Worm (Caenorhabditis elegans) whole organism, L1 larva: ENCODE results near the gene srg-55.

Experiments used
- F16B12.6 ChIP-seq: fragments of 150-350 bp; optimal IDR thresholded peaks from 2 replicates; lab custom pipeline; 2014; ENCODE audit warnings: missing biosample characterization, missing genetic modification characterization
- Y116A8C.19 ChIP-seq: sonication (generic microtip); optimal IDR thresholded peaks from 2 replicates; lab custom pipeline; 2016; ENCODE audit warnings: missing compliant biosample characterization, missing genetic modification characterization, borderline replicate concordance
- aly-2 ChIP-seq: fragments of 150-350 bp; optimal IDR thresholded peaks from 2 replicates; lab custom pipeline; 2014; ENCODE audit warnings: missing biosample characterization, missing genetic modification characterization
- blmp-1 ChIP-seq: fragments of 150-350 bp; optimal IDR thresholded peaks from 2 replicates; lab custom pipeline; 2014; ENCODE audit warnings: missing biosample characterization, missing genetic modification characterization
- dsc-1 ChIP-seq: sonication (generic microtip); optimal IDR thresholded peaks from 2 replicates; lab custom pipeline; 2016; ENCODE audit warnings: mild to moderate bottlenecking, missing genetic modification characterization, missing compliant biosample characterization
- efl-1 ChIP-seq, 4 experiments: fragments of 150-350 bp; optimal IDR thresholded peaks in 3 of 4; peaks in 1 of 4; 1 replicate in 1 of 4; 2 replicates in 3 of 4; lab custom pipeline; 2014; ENCODE audit warnings: missing biosample characterization in 2 of 4, missing genetic modification characterization in 2 of 4, missing genetic modification reagents in 2 of 4
- egl-13 ChIP-seq: sonication (generic microtip); optimal IDR thresholded peaks from 2 replicates; lab custom pipeline; 2016; ENCODE audit warnings: missing genotype, missing genetic modification reagents, missing genetic modification characterization, missing compliant biosample characterization
- elt-2 ChIP-seq: sonication (generic microtip); optimal IDR thresholded peaks from 2 replicates; lab custom pipeline; 2016; ENCODE audit warnings: missing genetic modification characterization, mild to moderate bottlenecking, inconsistent platforms, missing compliant biosample characterization, missing genetic modification reagents
- elt-3 ChIP-seq, 6 experiments: fragments of 150-350 bp in 1 of 6; sonication (generic microtip); optimal IDR thresholded peaks; 2 replicates each; lab custom pipeline; 2017 to 2018; ENCODE audit warnings: missing biosample characterization in 6 of 6, missing genetic modification characterization in 6 of 6, inconsistent platforms in 1 of 6
- fkh-4 ChIP-seq: sonication (generic microtip); optimal IDR thresholded peaks from 2 replicates; lab custom pipeline; 2016; ENCODE audit warnings: missing compliant biosample characterization, missing genetic modification characterization, borderline replicate concordance
- fkh-8 ChIP-seq: sonication (generic microtip); optimal IDR thresholded peaks from 2 replicates; lab custom pipeline; 2016; ENCODE audit warnings: mild to moderate bottlenecking, missing genetic modification characterization, missing compliant biosample characterization
- grh-1 ChIP-seq: fragments of 200-800 bp; sonication (Bioruptor generic); IDR thresholded peaks from 2 replicates; pipeline ENCODE4 v1.3.6; 2022; ENCODE audit warnings: missing genetic modification reagents, missing genetic modification characterization, missing compliant biosample characterization
- hlh-17 ChIP-seq: fragments of 200-800 bp; sonication (Bioruptor generic); optimal IDR thresholded peaks from 2 replicates; lab custom pipeline; 2018; ENCODE audit warnings: missing genetic modification characterization, mild to moderate bottlenecking, missing compliant biosample characterization, moderate library complexity, borderline replicate concordance
- hlh-4 ChIP-seq: sonication (generic microtip); optimal IDR thresholded peaks from 2 replicates; lab custom pipeline; 2016; ENCODE audit warnings: mild to moderate bottlenecking, missing genetic modification characterization, missing compliant biosample characterization
- jun-1 ChIP-seq: fragments of 150-350 bp; optimal IDR thresholded peaks from 2 replicates; lab custom pipeline; 2014; ENCODE audit warnings: missing biosample characterization, missing genetic modification reagents, missing genetic modification characterization
- lin-14 ChIP-seq: fragments of 200-800 bp; sonication (Bioruptor generic); optimal IDR thresholded peaks from 2 replicates; lab custom pipeline; 2018; ENCODE audit warnings: mild to moderate bottlenecking, missing genetic modification characterization, moderate library complexity, missing compliant biosample characterization
- lin-39 ChIP-seq: fragments of 150-350 bp; optimal IDR thresholded peaks from 2 replicates; lab custom pipeline; 2014; ENCODE audit warnings: missing biosample characterization, missing genetic modification reagents, missing genetic modification characterization
- lsy-2 ChIP-seq, 2 experiments: fragments of 150-350 bp; optimal IDR thresholded peaks; 2 replicates each; lab custom pipeline; 2014; ENCODE audit warnings: missing biosample characterization in 2 of 2, missing genetic modification characterization in 2 of 2
- mdl-1 ChIP-seq, 2 experiments: fragments of 150-350 bp; optimal IDR thresholded peaks; 2 replicates each; lab custom pipeline; 2014 to 2017; ENCODE audit warnings: missing biosample characterization in 2 of 2, missing genetic modification characterization in 2 of 2, inconsistent platforms in 1 of 2
- mep-1 ChIP-seq: fragments of 150-350 bp; optimal IDR thresholded peaks from 2 replicates; lab custom pipeline; 2014; ENCODE audit warnings: missing biosample characterization, missing genetic modification characterization
- nhr-28 ChIP-seq: fragments of 150-350 bp; optimal IDR thresholded peaks from 2 replicates; lab custom pipeline; 2014; ENCODE audit warnings: missing biosample characterization, missing genetic modification characterization
- nhr-71 ChIP-seq: sonication (generic microtip); optimal IDR thresholded peaks from 2 replicates; lab custom pipeline; 2016; ENCODE audit warnings: mild to moderate bottlenecking, missing genetic modification characterization, moderate library complexity, missing compliant biosample characterization
- nhr-76 ChIP-seq: sonication (generic microtip); optimal IDR thresholded peaks from 2 replicates; lab custom pipeline; 2017; ENCODE audit warnings: missing biosample characterization, missing genetic modification characterization
- nhr-77 ChIP-seq: fragments of 150-350 bp; optimal IDR thresholded peaks from 2 replicates; lab custom pipeline; 2014; ENCODE audit warnings: missing biosample characterization, missing genetic modification characterization
- sox-4 ChIP-seq: sonication (generic microtip); optimal IDR thresholded peaks from 2 replicates; lab custom pipeline; 2016; ENCODE audit warnings: missing genetic modification characterization, missing compliant biosample characterization
- sptf-1 ChIP-seq: fragments of 150-350 bp; optimal IDR thresholded peaks from 2 replicates; lab custom pipeline; 2014; ENCODE audit warnings: missing biosample characterization, missing genetic modification characterization
- swsn-7 ChIP-seq: sonication (generic microtip); optimal IDR thresholded peaks from 2 replicates; lab custom pipeline; 2016; ENCODE audit warnings: missing genetic modification characterization, missing compliant biosample characterization
- unc-98 ChIP-seq: fragments of 200-800 bp; sonication (Bioruptor generic); IDR thresholded peaks from 2 replicates; pipeline ENCODE4 v1.3.6; 2022; ENCODE audit warnings: missing genetic modification characterization, missing compliant biosample characterization
- vab-15 ChIP-seq: sonication (generic microtip); optimal IDR thresholded peaks from 2 replicates; lab custom pipeline; 2017; ENCODE audit warnings: missing genotype, mild to moderate bottlenecking, missing genetic modification characterization, missing compliant biosample characterization
- xbp-1 ChIP-seq: sonication (generic microtip); optimal IDR thresholded peaks from 2 replicates; lab custom pipeline; 2016; ENCODE audit warnings: missing genetic modification characterization, missing compliant biosample characterization
- zip-4 ChIP-seq: fragments of 200-800 bp; sonication (Bioruptor generic); optimal IDR thresholded peaks from 2 replicates; lab custom pipeline; 2018; ENCODE audit warnings: mild to moderate bottlenecking, missing genetic modification characterization, moderate library complexity, missing compliant biosample characterization

srg-55 gene

DNA sequence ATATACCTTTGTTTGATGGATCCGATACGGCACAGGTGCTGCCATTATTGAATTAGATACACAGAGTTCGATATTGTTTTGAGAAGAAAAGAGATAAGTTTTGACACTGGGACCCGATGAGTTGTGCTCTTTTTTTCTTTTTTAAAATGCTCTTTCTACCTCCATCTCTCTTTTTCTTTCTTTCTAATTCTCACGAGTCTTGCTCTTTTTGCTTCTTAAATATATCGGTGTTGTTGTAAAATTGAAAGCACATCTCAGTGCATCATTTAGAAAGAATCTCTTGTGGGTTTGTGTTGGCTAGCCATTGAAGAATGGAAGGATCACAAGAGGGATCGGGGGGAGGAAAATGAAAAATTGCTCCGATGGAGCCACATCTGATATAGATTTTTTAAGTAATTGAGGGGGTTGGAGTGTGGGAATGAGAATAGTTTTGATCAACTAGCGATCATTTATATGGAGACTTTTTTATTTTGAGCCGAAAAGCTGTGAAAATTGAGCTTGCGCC lies 18.8 kb downstream of the srg-55 start, which contains the start of gene H12D21.9:
TSS of gene H12D21.9 (minus strand) at position 148 of the 505 bp plus-strand sequence.
- TF ChIP-seq elt-2 (tag; lab: Kevin White, UChicago) (no peak), dsc-1 (tag; lab: Kevin White, UChicago) (peak; percentile 85), nhr-71 (peak; percentile 31), swsn-7 (tag; lab: Kevin White, UChicago) (no peak), lin-14 (GFP tag; lab: Kevin White, UChicago) (peak; percentile 53), lsy-2 (tag; optimal IDR thresholded peaks at IDR 0.05; lab: Kevin White, UChicago) (peak in 1 of 2 experiments; percentile 2), mep-1 (tag; lab: Kevin White, UChicago) (peak; percentile 3), hlh-17 (no peak), fkh-4 (tag; lab: Kevin White, UChicago) (peak; percentile 65), vab-15 (tag; lab: Kevin White, UChicago) (no peak), efl-1 (optimal IDR thresholded peaks at IDR 0.05; lab: Kevin White, UChicago) (no peak), efl-1 (GFP tag; optimal IDR thresholded peaks at IDR 0.05 in 1 of 2; lab: Kevin White, UChicago) (peak in 1 of 2 experiments; percentile 31)

DNA sequence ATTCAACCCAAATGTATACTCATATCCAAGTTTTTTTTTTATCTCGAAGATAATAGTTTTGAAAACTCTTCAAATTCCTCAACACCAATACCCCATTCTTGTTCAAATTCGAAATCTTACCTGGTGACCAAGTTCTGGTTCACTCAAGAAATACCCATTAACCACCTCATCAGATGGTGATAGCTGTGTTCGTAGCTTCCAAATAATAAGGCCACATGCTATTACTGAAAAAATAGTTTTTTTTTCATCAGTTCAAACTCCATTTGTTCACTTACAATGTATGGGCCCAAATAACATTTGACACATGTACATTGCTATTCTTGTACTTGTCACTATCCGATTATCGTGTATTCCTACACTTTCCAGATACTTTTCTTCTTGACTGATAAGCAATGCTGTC lies 20.7 kb downstream of the srg-55 start:
- no peak for TF ChIP-seq aly-2 (tag; lab: Kevin White, UChicago)
- no peak for TF ChIP-seq zip-4 (GFP tag; lab: Kevin White, UChicago)
- TF ChIP-seq egl-13 (tag; lab: Kevin White, UChicago), result no peak

DNA sequence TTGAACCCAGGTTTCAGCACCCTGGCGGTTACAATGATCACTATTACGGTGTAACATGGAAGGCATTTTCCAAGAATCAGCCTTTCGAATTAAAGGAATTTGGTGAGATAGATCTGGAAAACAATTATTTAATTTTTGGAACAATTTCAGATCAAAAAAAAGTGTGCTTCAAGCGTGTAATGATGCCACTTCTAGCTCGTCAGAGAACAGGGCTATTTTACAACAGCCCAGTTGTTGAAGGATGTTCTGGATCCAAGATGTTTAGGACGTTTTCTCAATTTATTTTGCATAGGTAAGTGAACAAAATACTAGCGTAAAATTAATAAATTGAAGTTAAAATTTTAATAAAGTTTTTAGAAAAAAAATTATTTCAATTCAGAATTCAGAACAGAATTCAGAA lies 27.2 kb downstream of the srg-55 start:
- TF ChIP-seq lin-14 (GFP tag; lab: Kevin White, UChicago) (no peak), F16B12.6 (no peak), Y116A8C.19 (no peak), zip-4 (GFP tag; lab: Kevin White, UChicago) (no peak), jun-1 (tag; lab: Kevin White, UChicago) (no peak)

DNA sequence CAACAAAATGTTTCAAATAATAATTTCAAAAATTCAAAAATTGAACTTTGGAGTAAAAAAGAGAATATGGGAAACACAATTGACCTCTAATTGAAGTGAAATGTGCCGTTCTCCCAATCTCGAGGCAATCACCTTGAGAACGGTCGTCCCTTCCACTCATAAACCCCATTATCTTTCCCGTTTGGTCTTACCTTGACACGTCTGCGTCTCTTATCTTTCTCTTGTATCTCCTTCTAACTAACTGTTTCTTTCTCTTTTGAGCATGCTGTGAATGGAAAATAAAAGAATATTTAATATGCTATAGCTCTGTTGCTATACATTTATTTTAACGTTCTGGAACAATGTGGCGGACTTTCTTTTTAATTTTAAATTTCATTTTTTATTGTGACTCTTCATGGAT lies 28.6 kb downstream of the srg-55 start, which contains the start of gene H12D21.10:
TSS of gene H12D21.10 (plus strand) at position 260 of the 400 bp plus-strand sequence.
- TF ChIP-seq xbp-1 (tag; lab: Kevin White, UChicago), result no peak
- TF ChIP-seq lin-14 (GFP tag; lab: Kevin White, UChicago), result peak; percentile 61
- TF ChIP-seq, all 84 proteins: peak for 1

DNA sequence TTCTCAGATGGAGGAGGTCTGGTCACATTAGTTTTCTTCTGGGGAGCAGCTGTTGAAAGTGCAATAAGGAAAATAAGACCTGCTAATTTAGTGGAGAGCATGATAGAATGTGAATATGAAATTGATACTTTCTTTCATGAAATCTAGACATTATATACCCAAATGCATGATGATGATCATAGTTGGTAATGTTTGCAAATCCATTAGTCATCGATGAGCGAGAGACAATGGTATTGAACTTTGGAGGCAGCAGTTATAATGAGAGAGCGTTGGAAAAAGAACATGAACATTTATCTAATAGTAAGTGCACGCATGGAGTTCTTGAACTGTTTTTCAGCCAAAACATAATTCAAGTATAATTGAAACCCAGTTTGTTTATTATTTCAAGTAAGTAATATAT lies 30.4 kb downstream of the srg-55 start, which contains the start of gene H12D21.6:
TSS of gene H12D21.6 (minus strand) at position 101 of the 400 bp plus-strand sequence.
- no peak for TF ChIP-seq lsy-2 (tag; optimal IDR thresholded peaks at IDR 0.05; lab: Kevin White, UChicago)
- TF ChIP-seq xbp-1 (tag; lab: Kevin White, UChicago), result no peak
- TF ChIP-seq blmp-1 (tag; lab: Kevin White, UChicago), result no peak
- TF ChIP-seq swsn-7 (tag; lab: Kevin White, UChicago), result no peak
- TF ChIP-seq Y116A8C.19, result no peak
- TF ChIP-seq mdl-1 (tag; optimal IDR thresholded peaks at IDR 0.05; lab: Kevin White, UChicago), result no peak
- TF ChIP-seq lin-39 (tag; lab: Kevin White, UChicago), result no peak
- TF ChIP-seq unc-98, result no peak
- TF ChIP-seq hlh-17, result no peak
- no peak for TF ChIP-seq fkh-8
- TF ChIP-seq elt-3 (tag; optimal IDR thresholded peaks at IDR 0.05; lab: Kevin White, UChicago), result no peak
- TF ChIP-seq sptf-1 (tag; lab: Kevin White, UChicago), result no peak
- TF ChIP-seq sox-4, result no peak
- TF ChIP-seq efl-1 (optimal IDR thresholded peaks at IDR 0.05; lab: Kevin White, UChicago), result no peak
- TF ChIP-seq efl-1 (GFP tag; optimal IDR thresholded peaks at IDR 0.05 in 1 of 2; lab: Kevin White, UChicago), result no peak
- no peak for TF ChIP-seq nhr-28 (tag; lab: Kevin White, UChicago)
- no peak for TF ChIP-seq grh-1
- no peak for TF ChIP-seq nhr-76 (tag; lab: Kevin White, UChicago)
- no peak for TF ChIP-seq nhr-77 (tag; lab: Kevin White, UChicago)
- no peak for TF ChIP-seq vab-15 (tag; lab: Kevin White, UChicago)
- TF ChIP-seq hlh-4 (tag; lab: Kevin White, UChicago), result no peak
